Worm (Caenorhabditis elegans) whole organism, early embryonic: ENCODE results near the gene ddo-2.

Experiments
- ama-1 ChIP-seq: fragments of 150-350 bp; optimal IDR thresholded peaks from 2 replicates; lab custom pipeline; 2014
- hmbx-1 ChIP-seq: sonication (generic microtip); optimal IDR thresholded peaks from 2 replicates; lab custom pipeline; 2016; ENCODE audit warnings: mild to moderate bottlenecking, missing genetic modification characterization, missing compliant biosample characterization
- tbx-37 ChIP-seq: fragments of 200-800 bp; sonication (Bioruptor generic); conservative IDR thresholded peaks from 2 replicates; pipeline ENCODE4 v1.3.6; 2022; ENCODE audit warnings: missing genetic modification reagents, missing genetic modification characterization, missing compliant biosample characterization

DNA sequence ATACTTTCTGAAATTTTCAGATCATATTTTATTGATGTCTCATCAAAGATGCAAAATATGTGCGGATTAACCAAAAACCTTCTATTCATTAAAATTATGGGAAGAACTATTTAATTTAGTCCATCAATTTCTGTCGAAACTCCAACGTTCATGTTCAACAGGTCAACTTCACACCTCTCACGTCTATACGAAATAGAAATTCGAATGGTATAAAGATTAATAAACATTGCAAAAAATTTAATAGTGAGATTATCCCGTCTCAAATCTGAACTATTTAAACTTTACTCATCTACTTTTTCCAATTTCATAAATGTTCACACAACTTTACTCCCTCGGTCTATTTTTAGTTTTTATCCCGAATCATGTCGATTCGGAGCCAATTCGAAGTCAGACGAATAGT lies 25.9 kb downstream of the ddo-2 start, which contains the start of gene R13D7.2:
- TF ChIP-seq ama-1 (lab: Kevin White, UChicago) (no peak), hmbx-1 (tag; lab: Kevin White, UChicago) (no peak), tbx-37 (no peak)
